Worm (Caenorhabditis elegans) whole organism, late embryonic: Measurements from ENCODE around the gene C26B9.6.

Experiments used
- C38D4.7 ChIP-seq: fragments of 200-800 bp; sonication (Bioruptor generic); optimal IDR thresholded peaks from 2 replicates; lab custom pipeline; 2018; ENCODE audit warnings: mild to moderate bottlenecking, missing genetic modification characterization, moderate library complexity, missing compliant biosample characterization
- K09A11.1 ChIP-seq: sonication (generic microtip); optimal IDR thresholded peaks from 2 replicates; lab custom pipeline; 2017; ENCODE audit warnings: antibody characterized with exemption, mild to moderate bottlenecking, missing genetic modification characterization, missing compliant biosample characterization; ENCODE audit not compliant: insufficient read depth
- T23F11.4 ChIP-seq: fragments of 200-800 bp; sonication (Bioruptor generic); optimal IDR thresholded peaks from 2 replicates; lab custom pipeline; 2018; ENCODE audit warnings: mild to moderate bottlenecking, missing genetic modification characterization, missing compliant biosample characterization
- Y22D7AL.16 ChIP-seq: sonication (generic microtip); optimal IDR thresholded peaks from 2 replicates; lab custom pipeline; 2016; ENCODE audit warnings: missing genetic modification characterization, missing compliant biosample characterization
- ahr-1 ChIP-seq: sonication (generic microtip); optimal IDR thresholded peaks from 2 replicates; lab custom pipeline; 2016; ENCODE audit warnings: missing genetic modification characterization, missing compliant biosample characterization
- ceh-14 ChIP-seq: sonication (generic microtip); optimal IDR thresholded peaks from 2 replicates; lab custom pipeline; 2016; ENCODE audit warnings: missing genotype, missing genetic modification characterization, missing compliant biosample characterization
- ceh-18 ChIP-seq: sonication (generic microtip); optimal IDR thresholded peaks from 2 replicates; lab custom pipeline; 2016; ENCODE audit warnings: missing genetic modification characterization, missing compliant biosample characterization
- ceh-19 ChIP-seq: fragments of 200-800 bp; sonication (Bioruptor generic); optimal IDR thresholded peaks from 2 replicates; lab custom pipeline; 2018; ENCODE audit warnings: mild to moderate bottlenecking, missing genetic modification characterization, missing compliant biosample characterization
- ceh-2 ChIP-seq: sonication (generic microtip); optimal IDR thresholded peaks from 2 replicates; lab custom pipeline; 2016; ENCODE audit warnings: missing genotype, missing genetic modification characterization, missing compliant biosample characterization
- ceh-24 ChIP-seq: sonication (generic microtip); optimal IDR thresholded peaks from 2 replicates; lab custom pipeline; 2016; ENCODE audit warnings: mild to moderate bottlenecking, missing genetic modification characterization, missing compliant biosample characterization
- ceh-31 ChIP-seq: sonication (generic microtip); optimal IDR thresholded peaks from 2 replicates; lab custom pipeline; 2016; ENCODE audit warnings: missing genetic modification characterization, missing compliant biosample characterization
- ceh-9 ChIP-seq: sonication (generic microtip); optimal IDR thresholded peaks from 2 replicates; lab custom pipeline; 2016; ENCODE audit warnings: mild to moderate bottlenecking, missing genetic modification characterization, inconsistent platforms, missing compliant biosample characterization
- che-1 ChIP-seq: sonication (generic microtip); optimal IDR thresholded peaks from 2 replicates; lab custom pipeline; 2016; ENCODE audit warnings: mild to moderate bottlenecking, missing genetic modification characterization, missing compliant biosample characterization
- dve-1 ChIP-seq: sonication (generic microtip); optimal IDR thresholded peaks from 2 replicates; lab custom pipeline; 2017; ENCODE audit warnings: antibody characterized with exemption, mild to moderate bottlenecking, missing genetic modification characterization, missing compliant biosample characterization
- ets-4 ChIP-seq: sonication (generic microtip); optimal IDR thresholded peaks from 2 replicates; lab custom pipeline; 2016; ENCODE audit warnings: missing genetic modification characterization, missing compliant biosample characterization
- eyg-1 ChIP-seq: sonication (generic microtip); optimal IDR thresholded peaks from 2 replicates; lab custom pipeline; 2016; ENCODE audit warnings: missing genotype, missing genetic modification characterization, missing compliant biosample characterization
- fkh-10 ChIP-seq: fragments of 150-350 bp; optimal IDR thresholded peaks from 2 replicates; lab custom pipeline; 2014; ENCODE audit warnings: missing biosample characterization, missing genetic modification reagents, missing genetic modification characterization
- fkh-6 ChIP-seq: sonication (generic microtip); optimal IDR thresholded peaks from 2 replicates; lab custom pipeline; 2016; ENCODE audit warnings: missing genetic modification characterization, missing compliant biosample characterization
- hlh-13 ChIP-seq: fragments of 200-800 bp; sonication (Bioruptor generic); optimal IDR thresholded peaks from 2 replicates; lab custom pipeline; 2018; ENCODE audit warnings: mild to moderate bottlenecking, missing genetic modification characterization, missing compliant biosample characterization
- hlh-30 ChIP-seq: sonication (generic microtip); optimal IDR thresholded peaks from 2 replicates; lab custom pipeline; 2017; ENCODE audit warnings: antibody characterized with exemption, missing genetic modification characterization, missing compliant biosample characterization; ENCODE audit not compliant: insufficient read depth
- lim-6 ChIP-seq: sonication (generic microtip); optimal IDR thresholded peaks from 2 replicates; lab custom pipeline; 2016; ENCODE audit warnings: missing genetic modification characterization, missing compliant biosample characterization
- madf-2 ChIP-seq: sonication (generic microtip); optimal IDR thresholded peaks from 2 replicates; lab custom pipeline; 2017; ENCODE audit warnings: missing genetic modification characterization, missing compliant biosample characterization
- nfya-1 ChIP-seq: sonication (generic microtip); optimal IDR thresholded peaks from 2 replicates; lab custom pipeline; 2017; ENCODE audit warnings: missing genetic modification characterization, mild to moderate bottlenecking, missing compliant biosample characterization, antibody characterized with exemption, moderate library complexity
- nhr-11 ChIP-seq: fragments of 150-350 bp; optimal IDR thresholded peaks from 2 replicates; lab custom pipeline; 2014; ENCODE audit warnings: missing biosample characterization, missing genetic modification characterization
- nhr-232 ChIP-seq: sonication (generic microtip); optimal IDR thresholded peaks from 2 replicates; lab custom pipeline; 2016; ENCODE audit warnings: missing genetic modification characterization, missing compliant biosample characterization
- npax-4 ChIP-seq: sonication (generic microtip); optimal IDR thresholded peaks from 2 replicates; lab custom pipeline; 2016; ENCODE audit warnings: missing genetic modification characterization, missing compliant biosample characterization
- pat-9 ChIP-seq: fragments of 200-800 bp; sonication (Bioruptor generic); optimal IDR thresholded peaks from 2 replicates; lab custom pipeline; 2018; ENCODE audit warnings: mild to moderate bottlenecking, missing genetic modification characterization, moderate library complexity, missing compliant biosample characterization
- pha-2 ChIP-seq: sonication (generic microtip); optimal IDR thresholded peaks from 2 replicates; lab custom pipeline; 2017; ENCODE audit warnings: mild to moderate bottlenecking, missing genetic modification characterization, missing compliant biosample characterization
- pha-4 ChIP-seq: fragments of 150-350 bp; optimal IDR thresholded peaks from 2 replicates; lab custom pipeline; 2018; ENCODE audit warnings: missing biosample characterization, missing genetic modification reagents, missing genetic modification characterization
- pqm-1 ChIP-seq: sonication (generic microtip); optimal IDR thresholded peaks from 2 replicates; lab custom pipeline; 2016; ENCODE audit warnings: missing genetic modification characterization, missing compliant biosample characterization
- ref-2 ChIP-seq: sonication (generic microtip); optimal IDR thresholded peaks from 2 replicates; lab custom pipeline; 2016; ENCODE audit warnings: missing genetic modification characterization, missing compliant biosample characterization
- rnt-1 ChIP-seq: sonication (generic microtip); optimal IDR thresholded peaks from 2 replicates; lab custom pipeline; 2016; ENCODE audit warnings: missing genetic modification characterization, missing compliant biosample characterization
- sox-2 ChIP-seq: fragments of 200-800 bp; sonication (Bioruptor generic); IDR thresholded peaks from 2 replicates; pipeline ENCODE4 v1.3.6; 2022; ENCODE audit warnings: missing genetic modification reagents, missing genetic modification characterization, missing compliant biosample characterization
- sox-4 ChIP-seq: sonication (generic microtip); optimal IDR thresholded peaks from 2 replicates; lab custom pipeline; 2017; ENCODE audit warnings: mild to moderate bottlenecking, missing genetic modification characterization, inconsistent platforms, missing compliant biosample characterization
- tbx-2 ChIP-seq: sonication (generic microtip); optimal IDR thresholded peaks from 2 replicates; lab custom pipeline; 2016; ENCODE audit warnings: missing genetic modification characterization, missing compliant biosample characterization
- tbx-7 ChIP-seq: sonication (generic microtip); optimal IDR thresholded peaks from 2 replicates; lab custom pipeline; 2016; ENCODE audit warnings: missing genotype, missing genetic modification characterization, missing compliant biosample characterization
- unc-86 ChIP-seq: sonication (generic microtip); optimal IDR thresholded peaks from 2 replicates; lab custom pipeline; 2016; ENCODE audit warnings: missing genetic modification characterization, missing compliant biosample characterization
- zip-5 ChIP-seq: sonication (generic microtip); optimal IDR thresholded peaks from 2 replicates; lab custom pipeline; 2016; ENCODE audit warnings: missing genetic modification characterization, missing compliant biosample characterization
- ztf-16 ChIP-seq: sonication (generic microtip); optimal IDR thresholded peaks from 2 replicates; lab custom pipeline; 2017; ENCODE audit warnings: missing genetic modification characterization, missing compliant biosample characterization

The C26B9.6 gene

DNA sequence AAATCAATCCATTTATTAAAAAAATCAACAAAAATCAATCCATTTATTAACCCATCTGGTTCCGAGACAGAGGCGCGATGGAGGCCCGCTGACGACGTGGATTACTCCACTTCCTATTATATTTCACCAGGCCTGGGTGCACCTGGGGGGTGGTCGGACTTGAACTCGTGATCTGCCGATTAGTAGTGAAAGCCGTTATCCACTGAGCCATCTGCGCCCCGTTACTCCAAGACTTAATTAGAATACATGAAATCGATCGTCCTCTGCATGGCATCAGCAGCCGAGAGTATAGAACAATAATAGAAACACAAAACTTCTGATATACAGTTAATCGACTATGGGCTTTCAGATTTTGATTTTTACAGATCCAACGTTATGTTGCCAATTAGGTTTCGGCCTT, 25.6 kb downstream of the C26B9.6 start:
- TF ChIP-seq ceh-9 (tag; lab: Kevin White, UChicago) (no peak), npax-4 (tag; lab: Kevin White, UChicago) (no peak), madf-2 (no peak), nfya-1 (tag; lab: Kevin White, UChicago) (no peak), che-1 (tag; lab: Kevin White, UChicago) (no peak), dve-1 (no peak), fkh-6 (tag; lab: Kevin White, UChicago) (no peak), Y22D7AL.16 (no peak), ceh-18 (no peak), pat-9 (tag; lab: Kevin White, UChicago) (no peak), nhr-11 (tag; lab: Kevin White, UChicago) (no peak)
- TF ChIP-seq, all 69 proteins: peak for 0

DNA sequence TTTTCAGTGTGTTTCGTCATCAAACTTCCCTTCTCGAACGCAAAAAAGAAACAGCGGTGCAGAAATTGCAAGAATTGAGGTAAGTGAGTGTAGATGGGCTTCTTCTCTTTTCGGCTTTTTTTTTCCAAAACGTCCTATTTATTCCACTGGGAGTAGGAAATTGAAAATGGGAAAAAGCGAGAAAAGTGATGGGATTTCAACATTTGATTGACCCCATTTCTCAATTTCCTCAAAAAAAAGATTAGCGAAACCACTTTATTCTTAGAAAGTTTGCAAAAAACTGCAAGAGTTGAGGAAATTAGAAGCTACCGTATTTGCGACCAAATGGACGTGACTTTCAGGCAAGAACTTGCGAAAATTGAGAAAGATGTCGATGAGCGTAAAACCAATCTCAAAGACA, 31.8 kb downstream of the C26B9.6 start, which contains the start of gene ags-3:
Gene ags-3 (minus strand): TSS at position 101 of the 400 bp plus-strand sequence.
- TF ChIP-seq ref-2 (tag; lab: Kevin White, UChicago) = no peak
- no peak for TF ChIP-seq rnt-1
- no peak for TF ChIP-seq C38D4.7 (GFP tag; lab: Kevin White, UChicago)
- no peak for TF ChIP-seq hlh-30
- TF ChIP-seq hlh-13 (GFP tag; lab: Kevin White, UChicago) = no peak
- TF ChIP-seq ceh-2 (tag; lab: Kevin White, UChicago) = no peak
- no peak for TF ChIP-seq lim-6 (tag; lab: Kevin White, UChicago)
- no peak for TF ChIP-seq tbx-7
- no peak for TF ChIP-seq ceh-14 (tag; lab: Kevin White, UChicago)
- TF ChIP-seq zip-5 = no peak
- TF ChIP-seq fkh-6 (tag; lab: Kevin White, UChicago) = no peak
- no peak for TF ChIP-seq sox-4 (tag; lab: Kevin White, UChicago)
- TF ChIP-seq dve-1 = no peak
- TF ChIP-seq ztf-16 (tag; lab: Kevin White, UChicago) = no peak
- no peak for TF ChIP-seq tbx-2 (tag; lab: Kevin White, UChicago)
- TF ChIP-seq ceh-19 (GFP tag; lab: Kevin White, UChicago) = no peak

DNA sequence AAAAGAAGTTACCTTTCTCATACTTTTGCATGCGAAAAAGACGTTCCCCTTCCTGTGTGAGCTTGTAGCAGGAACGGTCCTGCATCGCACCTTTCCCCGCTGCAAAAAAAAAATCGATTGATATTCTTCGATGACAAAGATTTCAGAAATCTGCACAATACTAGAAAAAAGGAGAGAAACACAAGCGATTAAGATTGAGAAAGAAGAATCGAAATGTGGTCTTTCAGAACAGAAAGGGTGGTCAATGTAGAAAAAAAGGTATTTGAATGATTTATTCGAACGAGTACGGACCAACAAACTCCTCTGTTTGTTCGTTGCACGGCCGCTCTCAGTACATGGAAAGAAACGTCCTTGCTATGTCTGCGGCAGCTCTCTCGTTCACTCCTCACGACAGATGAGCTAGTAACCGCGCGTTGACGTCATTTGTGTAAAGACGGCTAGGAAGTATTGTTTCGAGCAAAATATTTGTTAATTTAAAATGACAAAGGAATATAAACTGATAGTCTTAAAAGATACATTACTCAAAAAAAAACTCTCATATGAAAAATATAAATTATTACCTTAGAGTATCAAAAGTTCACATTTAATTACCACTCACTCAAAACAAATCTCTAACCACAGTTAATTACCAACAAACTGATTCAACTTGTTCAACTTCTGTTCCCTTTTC, 37.2 kb downstream of the C26B9.6 start, which contains the start of gene ift-81:
Gene ift-81 (plus strand): TSS at position 620 of the 670 bp plus-strand sequence.
- TF ChIP-seq ceh-19 (GFP tag; lab: Kevin White, UChicago) (no peak), pqm-1 (tag; lab: Kevin White, UChicago) (no peak), Y22D7AL.16 (no peak), fkh-10 (no peak), sox-4 (tag; lab: Kevin White, UChicago) (no peak), pha-4 (no peak)
- TF ChIP-seq, all 69 proteins: peak for 0

DNA sequence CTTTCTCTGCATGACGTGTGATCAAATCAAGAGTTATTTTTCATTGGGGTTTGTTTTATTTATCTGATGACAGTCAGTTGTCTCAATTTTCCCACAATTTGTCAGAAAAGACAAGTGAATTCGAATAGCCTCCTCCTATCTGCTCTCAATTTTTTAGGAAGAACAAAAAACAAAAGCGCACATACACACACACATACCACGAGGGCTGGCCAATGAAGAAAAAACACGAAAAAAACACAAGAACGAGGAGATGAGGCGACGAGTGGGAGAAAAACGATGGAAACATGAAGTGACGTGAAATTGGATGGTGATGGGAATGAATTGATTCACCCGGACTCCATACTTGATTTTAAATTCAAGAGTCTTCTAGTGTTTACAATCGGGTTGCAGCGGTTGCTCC, 41.4 kb downstream of the C26B9.6 start:
- TF ChIP-seq Y22D7AL.16 (no peak), pha-4 (no peak), ceh-24 (tag; lab: Kevin White, UChicago) (no peak), pqm-1 (tag; lab: Kevin White, UChicago) (no peak), eyg-1 (tag; lab: Kevin White, UChicago) (no peak), ceh-19 (GFP tag; lab: Kevin White, UChicago) (no peak), sox-2 (GFP tag; lab: Robert Waterston, UW) (no peak), ahr-1 (tag; lab: Kevin White, UChicago) (no peak), unc-86 (tag; lab: Kevin White, UChicago) (no peak), K09A11.1 (tag; lab: Kevin White, UChicago) (no peak), T23F11.4 (GFP tag; lab: Kevin White, UChicago) (no peak), dve-1 (no peak), pha-2 (tag; lab: Kevin White, UChicago) (no peak), nhr-232 (tag; lab: Kevin White, UChicago) (no peak), ceh-31 (tag; lab: Kevin White, UChicago) (no peak), ets-4 (no peak)
- TF ChIP-seq, all 69 proteins: peak for 0
